Worm (Caenorhabditis elegans): ENCODE measurements around the gene hacl-1.
A peak's percentile ranks its signal among the peaks of the same experiment; 100 is the strongest.
"Not testable (repeated sequence)": the region's sequence is repeated elsewhere in the genome, so short reads cannot be mapped to it uniquely, and the experiment has no call there.

Gene hacl-1

DNA sequence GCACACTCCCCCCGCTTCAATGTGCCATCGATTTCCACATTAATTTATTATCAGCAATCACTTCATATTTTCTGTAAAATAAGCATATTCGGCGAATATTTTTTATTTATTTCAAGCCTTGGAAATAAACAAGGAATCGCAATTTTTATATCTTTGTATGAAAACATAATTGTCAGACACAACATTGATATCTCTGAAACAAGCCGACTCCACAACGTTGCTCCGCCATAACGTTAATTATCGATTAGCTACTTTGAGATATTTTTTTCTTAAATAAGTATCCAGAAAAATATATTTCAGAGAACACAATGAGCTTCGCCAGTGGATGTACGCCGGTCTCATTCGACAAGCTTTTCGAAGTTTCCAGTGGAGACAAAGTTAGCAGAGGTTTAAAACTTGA is 48.9 kb downstream of the hacl-1 start, which contains the start of gene adbp-1:
TSS of gene adbp-1 (plus strand) at position 301 of the 400 bp plus-strand sequence.
- no peak for TF ChIP-seq dsc-1 (tag; optimal IDR thresholded peaks at IDR 0.05)
- no peak for TF ChIP-seq unc-62 (GFP tag; optimal IDR thresholded peaks at IDR 0.05)
- TF ChIP-seq alr-1 (tag; optimal IDR thresholded peaks at IDR 0.05; ENCODE audit: borderline replicate concordance): no peak
- no peak for TF ChIP-seq fkh-4 (tag; optimal IDR thresholded peaks at IDR 0.05; ENCODE audit: borderline replicate concordance)
- TF ChIP-seq lin-35 (GFP tag; optimal IDR thresholded peaks at IDR 0.05): no peak
- TF ChIP-seq blmp-1 (tag; optimal IDR thresholded peaks at IDR 0.05): no peak
- no peak for TF ChIP-seq hlh-17 (GFP tag; optimal IDR thresholded peaks at IDR 0.05; ENCODE audit: borderline replicate concordance)
- TF ChIP-seq fos-1 (tag; optimal IDR thresholded peaks at IDR 0.05): no peak
- TF ChIP-seq nhr-84 (tag; optimal IDR thresholded peaks at IDR 0.05): no peak
- TF ChIP-seq swsn-7 (tag; optimal IDR thresholded peaks at IDR 0.05): no peak
- no peak for TF ChIP-seq sptf-1 (tag; optimal IDR thresholded peaks at IDR 0.05)
- TF ChIP-seq efl-1 (optimal IDR thresholded peaks at IDR 0.05): no peak
- no peak for TF ChIP-seq efl-1 (GFP tag; optimal IDR thresholded peaks at IDR 0.05 in 1 of 2)

DNA sequence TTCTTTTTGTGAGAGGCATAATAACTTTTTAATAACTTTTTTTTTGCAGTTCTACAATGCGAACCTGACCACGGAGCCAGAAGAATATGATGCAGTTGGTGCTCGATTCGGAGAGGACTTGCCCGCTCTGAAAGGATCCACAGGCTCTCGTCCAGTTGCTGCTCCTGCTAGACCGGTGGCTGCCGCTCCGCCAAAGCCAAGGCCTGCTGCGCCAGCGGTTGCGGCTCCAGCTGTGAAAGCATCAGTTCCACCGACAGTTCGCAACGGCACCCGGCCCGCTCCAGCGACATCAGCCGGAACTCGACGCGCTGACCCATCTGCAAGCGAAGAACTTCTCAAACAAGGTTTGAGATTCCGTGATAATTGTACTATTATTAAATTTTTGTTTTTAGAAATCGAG is 49.6 kb downstream of the hacl-1 start:
- TF ChIP-seq ceh-8 (GFP tag; optimal IDR thresholded peaks at IDR 0.05) (peak; percentile 28), fkh-10 (GFP tag; optimal IDR thresholded peaks at IDR 0.05) (no peak)

DNA sequence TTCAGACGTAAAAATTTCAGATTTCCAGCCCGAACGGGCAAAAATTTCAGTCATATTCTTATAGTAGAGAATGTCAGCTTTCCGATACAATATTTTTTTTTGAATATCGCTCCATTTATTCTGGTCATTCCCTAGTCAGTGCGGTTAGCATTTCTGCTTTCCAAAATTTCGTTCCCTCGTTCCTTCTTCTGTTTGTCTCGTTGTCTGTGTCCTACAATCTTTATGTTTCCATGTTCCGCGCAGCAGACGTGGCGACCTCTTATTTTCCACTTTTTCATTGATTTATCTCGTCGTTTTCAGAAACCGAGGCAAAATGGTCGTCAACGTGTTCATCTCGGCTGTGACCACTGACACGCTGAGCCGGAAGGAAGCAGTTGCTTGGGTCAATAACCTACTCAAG is 50.3 kb downstream of the hacl-1 start, which contains the start of gene ebp-2:
TSS of gene ebp-2 (plus strand) at position 301 of the 400 bp plus-strand sequence.
- not testable (repeated sequence) for TF ChIP-seq C16A3.4, egl-27, ztf-11 (tag; optimal IDR thresholded peaks at IDR 0.05)

DNA sequence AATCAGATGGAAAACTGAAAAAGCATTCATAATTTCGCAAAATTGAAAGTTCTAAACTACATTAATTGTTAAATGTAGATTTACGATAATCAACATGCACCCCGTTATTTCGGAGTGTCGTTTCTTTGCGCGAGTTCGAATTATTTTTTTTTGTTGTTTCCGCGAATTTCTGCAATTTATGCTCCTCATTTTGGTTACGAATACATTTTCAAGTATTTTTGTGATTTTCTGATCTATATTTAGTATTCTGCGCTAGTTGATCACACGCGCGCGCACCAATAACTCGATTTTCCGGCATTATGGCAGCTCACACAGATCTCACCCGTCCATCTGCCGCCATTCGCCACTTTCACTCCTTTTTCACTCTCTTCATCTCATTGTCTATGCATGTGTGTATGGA is 52.5 kb downstream of the hacl-1 start, which contains the start of gene VW02B12L.2:
TSS of gene VW02B12L.2 (minus strand) at position 65 of the 400 bp plus-strand sequence.
- TF ChIP-seq xbp-1 (tag; optimal IDR thresholded peaks at IDR 0.05) (peak; percentile 25), efl-3 (GFP tag; optimal IDR thresholded peaks at IDR 0.05) (no peak), mab-9 (GFP tag; IDR thresholded peaks at IDR 0.05) (no peak), efl-1 (optimal IDR thresholded peaks at IDR 0.05) (peak; percentile 43 to 91), efl-1 (GFP tag; optimal IDR thresholded peaks at IDR 0.05 in 1 of 2) (peak; percentile 90 to 99), pax-3 (tag; optimal IDR thresholded peaks at IDR 0.05) (no peak), zip-4 (GFP tag; optimal IDR thresholded peaks at IDR 0.05) (no peak), irx-1 (tag; optimal IDR thresholded peaks at IDR 0.05) (no peak), nhr-77 (tag; optimal IDR thresholded peaks at IDR 0.05) (peak; percentile 23), mep-1 (tag; optimal IDR thresholded peaks at IDR 0.05) (no peak), C04F5.9 (tag; optimal IDR thresholded peaks at IDR 0.05) (no peak), nhr-20 (tag; optimal IDR thresholded peaks at IDR 0.05) (peak; percentile 52), grh-1 (GFP tag; IDR thresholded peaks at IDR 0.05) (no peak), snpc-4 (tag; optimal IDR thresholded peaks at IDR 0.05) (peak; percentile 7), pag-3 (tag; optimal IDR thresholded peaks at IDR 0.05; ENCODE audit: borderline replicate concordance, insufficient read depth) (no peak), lsy-2 (tag; optimal IDR thresholded peaks at IDR 0.05) (peak; percentile 53 to 85), egl-13 (tag; optimal IDR thresholded peaks at IDR 0.05) (no peak), C34B4.2 (tag; optimal IDR thresholded peaks at IDR 0.05) (no peak), unc-62 (GFP tag; optimal IDR thresholded peaks at IDR 0.05) (no peak), tlp-1 (tag; optimal IDR thresholded peaks at IDR 0.05) (no peak), ceh-8 (GFP tag; optimal IDR thresholded peaks at IDR 0.05) (no peak), skn-1 (tag; optimal IDR thresholded peaks at IDR 0.05) (peak; percentile 58), jun-1 (tag; optimal IDR thresholded peaks at IDR 0.05) (no peak), lin-14 (GFP tag; optimal IDR thresholded peaks at IDR 0.05) (peak; percentile 61), unc-86 (tag; optimal IDR thresholded peaks at IDR 0.05) (no peak), ceh-63 (GFP tag; optimal IDR thresholded peaks at IDR 0.05) (no peak), aly-2 (tag; optimal IDR thresholded peaks at IDR 0.05) (no peak), elt-3 (tag; optimal IDR thresholded peaks at IDR 0.05) (no peak), vab-15 (tag; optimal IDR thresholded peaks at IDR 0.05) (peak; percentile 74), sox-4 (tag; optimal IDR thresholded peaks at IDR 0.05) (no peak), aha-1 (tag; optimal IDR thresholded peaks at IDR 0.05) (no peak), dpl-1 (GFP tag; optimal IDR thresholded peaks at IDR 0.05) (peak; percentile 80 to 90 (median 89)), lin-15B (tag; optimal IDR thresholded peaks at IDR 0.05) (peak; percentile 45)
